Worm (Caenorhabditis elegans) whole organism, L3 larva: ENCODE measurements around the gene srbc-37.

Source experiments
- elt-1 ChIP-seq: fragments of 150-350 bp; optimal IDR thresholded peaks from 2 replicates; lab custom pipeline; 2014; ENCODE audit warnings: missing biosample characterization, missing genetic modification characterization
- elt-3 ChIP-seq, 3 experiments: fragments of 150-350 bp in 1 of 3; sonication (generic microtip) in 2 of 3; optimal IDR thresholded peaks; 2 replicates in 2 of 3; 4 replicates in 1 of 3; lab custom pipeline; 2014 to 2017; ENCODE audit warnings: missing biosample characterization in 3 of 3, missing genetic modification characterization in 3 of 3
- fkh-10 ChIP-seq: sonication (generic microtip); optimal IDR thresholded peaks from 2 replicates; lab custom pipeline; 2017; ENCODE audit warnings: missing biosample characterization, missing genetic modification reagents, missing genetic modification characterization
- nhr-23 ChIP-seq: fragments of 150-350 bp; optimal IDR thresholded peaks from 2 replicates; lab custom pipeline; 2014; ENCODE audit warnings: missing biosample characterization, missing genetic modification reagents, missing genetic modification characterization
- nhr-43 ChIP-seq: sonication (generic microtip); optimal IDR thresholded peaks from 2 replicates; lab custom pipeline; 2016; ENCODE audit warnings: mild to moderate bottlenecking, missing genetic modification characterization, missing compliant biosample characterization; ENCODE audit not compliant: poor library complexity, severe bottlenecking
- nhr-76 ChIP-seq: fragments of 150-350 bp; sonication (generic microtip); optimal IDR thresholded peaks from 5 replicates; lab custom pipeline; 2014; ENCODE audit warnings: missing biosample characterization, missing genetic modification characterization
- snpc-4 ChIP-seq: fragments of 150-350 bp; optimal IDR thresholded peaks from 2 replicates; lab custom pipeline; 2014; ENCODE audit warnings: missing biosample characterization, missing genetic modification characterization
- tbx-2 ChIP-seq: sonication (generic microtip); optimal IDR thresholded peaks from 2 replicates; lab custom pipeline; 2016; ENCODE audit warnings: mild to moderate bottlenecking, missing genetic modification characterization, missing compliant biosample characterization

DNA sequence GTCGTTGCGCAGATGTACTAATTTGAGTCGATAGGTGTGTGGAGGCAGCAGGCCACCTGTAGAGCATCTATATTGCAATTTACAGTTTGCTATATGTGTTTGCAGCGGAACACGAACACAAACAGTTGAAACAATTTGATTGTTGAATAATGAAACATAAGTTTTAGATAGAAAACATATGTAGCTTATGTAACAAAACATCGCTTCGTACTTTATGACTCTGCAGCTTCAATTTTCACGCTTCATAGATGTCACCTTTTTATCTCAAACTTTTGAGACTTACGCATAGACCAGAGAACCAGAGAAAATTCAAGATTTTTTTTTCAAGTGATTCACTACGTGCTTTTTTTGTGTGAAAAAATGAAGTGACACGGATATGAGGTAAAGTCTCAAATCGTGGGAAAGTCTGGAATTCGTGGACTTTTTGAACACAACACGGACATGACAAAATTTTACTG, 21.6 kb downstream of the srbc-37 start, which contains the start of gene fbxb-72:
- TF ChIP-seq elt-3 (tag; optimal IDR thresholded peaks at IDR 0.05; lab: Kevin White, UChicago) (peak in 1 of 3 experiments; percentile 4), tbx-2 (tag; lab: Kevin White, UChicago) (peak; percentile 85), nhr-23 (tag; lab: Kevin White, UChicago) (peak; percentile 78), fkh-10 (GFP tag; lab: Kevin White, UChicago) (no peak), nhr-43 (tag; lab: Kevin White, UChicago) (peak; percentile 97), snpc-4 (tag; lab: Kevin White, UChicago) (no peak), elt-1 (tag; lab: Kevin White, UChicago) (no peak), nhr-76 (peak; percentile 43)
